Fruit fly (Drosophila melanogaster) S2 (cell line): Measurements from ENCODE around the gene CG12620.

Experiments
- CG8478 ChIP-seq: fragments of >200 bp; optimal IDR thresholded peaks from 2 replicates; lab custom pipeline; 2018
- CTCF ChIP-seq, 2 experiments: fragments of >200 bp; optimal IDR thresholded peaks; 2 replicates each; lab custom pipeline; 2018

DNA sequence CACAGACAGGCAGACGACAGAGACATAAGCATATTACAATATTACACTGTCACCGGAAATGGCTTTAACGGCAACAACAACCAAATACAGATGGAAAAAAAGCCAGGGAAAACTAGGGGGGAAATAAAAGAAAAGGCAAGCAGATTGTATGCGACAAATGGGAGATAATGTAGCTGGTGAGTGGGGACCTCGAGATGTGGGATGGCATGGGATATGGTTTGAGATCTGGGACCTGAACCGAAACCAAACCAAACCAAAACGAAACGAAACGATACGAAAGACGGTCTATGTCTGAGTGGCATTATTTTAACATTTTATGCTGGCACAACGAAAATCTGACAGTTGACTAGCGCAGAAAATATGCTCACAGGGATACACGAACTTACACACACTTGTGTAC, 46.2 kb upstream of the CG12620 start:
- TF ChIP-seq CG8478 (no peak), CTCF (optimal IDR thresholded peaks at IDR 0.05; lab: Kevin White, UChicago) (no peak)
